Worm (Caenorhabditis elegans) whole organism, L4/young adult: ENCODE measurements around the gene F15H10.7.

Source experiments
- W03F9.2 ChIP-seq: fragments of 150-350 bp; optimal IDR thresholded peaks from 2 replicates; lab custom pipeline; 2014; ENCODE audit warnings: missing biosample characterization, missing genetic modification characterization
- dao-5 ChIP-seq: sonication (generic microtip); optimal IDR thresholded peaks from 2 replicates; lab custom pipeline; 2016; ENCODE audit warnings: missing genotype, missing genetic modification characterization, moderate library complexity, missing compliant biosample characterization
- him-1 ChIP-seq: sonication (generic microtip); optimal IDR thresholded peaks from 2 replicates; lab custom pipeline; 2016; ENCODE audit warnings: missing genotype, missing genetic modification reagents, missing genetic modification characterization, missing compliant biosample characterization

The F15H10.7 gene

ce11 chrV:10414610-10415009 is 8.4 kb upstream of the F15H10.7 start, which contains the start of gene F15H10.9:
Gene F15H10.9 (minus strand): TSS chrV:10414710.
- no peak for TF ChIP-seq him-1 (tag; lab: Kevin White, UChicago)
- TF ChIP-seq W03F9.2 (tag; lab: Kevin White, UChicago): no peak
- no peak for TF ChIP-seq dao-5 (tag; lab: Kevin White, UChicago)

- no peak for TF ChIP-seq him-1 (tag; lab: Kevin White, UChicago)
- TF ChIP-seq dao-5 (tag; lab: Kevin White, UChicago): no peak
- no peak for TF ChIP-seq W03F9.2 (tag; lab: Kevin White, UChicago)
Observed at ce11 chrV:10410030-10410713, 4.0 kb upstream of the F15H10.7 start, which contains the start of gene F15H10.12. Gene F15H10.12 (minus strand): TSS chrV:10410080.

- TF ChIP-seq W03F9.2 (tag; lab: Kevin White, UChicago) (no peak), dao-5 (tag; lab: Kevin White, UChicago) (no peak), him-1 (tag; lab: Kevin White, UChicago) (no peak)
Observed at ce11 chrV:10404701-10405100, 1.5 kb downstream of the F15H10.7 start.

ce11 chrV:10402804-10403203 is 3.4 kb downstream of the F15H10.7 start, which contains the start of gene F15H10.8:
Gene F15H10.8 (minus strand): TSS chrV:10402904.
- TF ChIP-seq W03F9.2 (tag; lab: Kevin White, UChicago) (no peak), dao-5 (tag; lab: Kevin White, UChicago) (no peak), him-1 (tag; lab: Kevin White, UChicago) (no peak)

- TF ChIP-seq him-1 (tag; lab: Kevin White, UChicago) (no peak), dao-5 (tag; lab: Kevin White, UChicago) (no peak), W03F9.2 (tag; lab: Kevin White, UChicago) (no peak)
Observed at ce11 chrV:10399290-10399689, 6.9 kb downstream of the F15H10.7 start.

ce11 chrV:10398431-10398830 is 7.8 kb downstream of the F15H10.7 start, which contains the start of gene ugt-2:
Gene ugt-2 (plus strand): TSS chrV:10398801.
- TF ChIP-seq W03F9.2 (tag; lab: Kevin White, UChicago) (no peak), dao-5 (tag; lab: Kevin White, UChicago) (no peak), him-1 (tag; lab: Kevin White, UChicago) (no peak)

- TF ChIP-seq dao-5 (tag; lab: Kevin White, UChicago) (no peak), W03F9.2 (tag; lab: Kevin White, UChicago) (no peak), him-1 (tag; lab: Kevin White, UChicago) (no peak)
Observed at ce11 chrV:10395173-10395766, 10.9 kb downstream of the F15H10.7 start, which contains the start of the genes col-151 and ugt-1. Gene col-151 (minus strand): TSS chrV:10395223. Gene ugt-1 (plus strand): TSS chrV:10395663.

ce11 chrV:10393708-10394107 is 12.5 kb downstream of the F15H10.7 start:
- TF ChIP-seq him-1 (tag; lab: Kevin White, UChicago) (no peak), W03F9.2 (tag; lab: Kevin White, UChicago) (no peak), dao-5 (tag; lab: Kevin White, UChicago) (no peak)

ce11 chrV:10388318-10388717 is 17.9 kb downstream of the F15H10.7 start, which contains the start of gene AC3.5:
Gene AC3.5 (plus strand): TSS chrV:10388527.
- no peak for TF ChIP-seq dao-5 (tag; lab: Kevin White, UChicago)
- no peak for TF ChIP-seq W03F9.2 (tag; lab: Kevin White, UChicago)
- no peak for TF ChIP-seq him-1 (tag; lab: Kevin White, UChicago)

- TF ChIP-seq dao-5 (tag; lab: Kevin White, UChicago): no peak
- TF ChIP-seq W03F9.2 (tag; lab: Kevin White, UChicago): no peak
- no peak for TF ChIP-seq him-1 (tag; lab: Kevin White, UChicago)
Observed at ce11 chrV:10387412-10387811, 18.8 kb downstream of the F15H10.7 start.

ce11 chrV:10383950-10384349 is 22.3 kb downstream of the F15H10.7 start, which contains the start of gene spe-10:
Gene spe-10 (plus strand): TSS chrV:10384250.
- TF ChIP-seq dao-5 (tag; lab: Kevin White, UChicago) (no peak), W03F9.2 (tag; lab: Kevin White, UChicago) (no peak), him-1 (tag; lab: Kevin White, UChicago) (no peak)

- no peak for TF ChIP-seq W03F9.2 (tag; lab: Kevin White, UChicago)
- no peak for TF ChIP-seq him-1 (tag; lab: Kevin White, UChicago)
- no peak for TF ChIP-seq dao-5 (tag; lab: Kevin White, UChicago)
Observed at ce11 chrV:10382142-10382541, 24.1 kb downstream of the F15H10.7 start, which contains the start of gene pqn-2. Gene pqn-2 (plus strand): TSS chrV:10382442.

- TF ChIP-seq him-1 (tag; lab: Kevin White, UChicago): no peak
Observed at ce11 chrV:10381726-10382125, 24.5 kb downstream of the F15H10.7 start, which contains the start of gene abu-1. Gene abu-1 (minus strand): TSS chrV:10381826.
